Fruit fly (Drosophila melanogaster) Kc167 (cell line): Measurements from ENCODE around the gene Fmr1.

Experiments
- Myc ChIP-seq: fragments of >200 bp; optimal IDR thresholded peaks from 2 replicates; lab custom pipeline; 2017; ENCODE audit warnings: missing external identifiers
- Sin3A ChIP-seq: fragments of >200 bp; optimal IDR thresholded peaks from 2 replicates; lab custom pipeline; 2018; ENCODE audit warnings: missing external identifiers
- h ChIP-seq: fragments of >200 bp; optimal IDR thresholded peaks from 3 replicates; lab custom pipeline; 2018; ENCODE audit warnings: missing external identifiers
- insv ChIP-seq: fragments of >200 bp; optimal IDR thresholded peaks from 3 replicates; lab custom pipeline; 2018; ENCODE audit warnings: missing external identifiers
- psq ChIP-seq: fragments of >200 bp; optimal IDR thresholded peaks from 2 replicates; lab custom pipeline; 2017; ENCODE audit warnings: missing external identifiers
- ttk ChIP-seq: sonication (Bioruptor generic); optimal IDR thresholded peaks from 2 replicates; lab custom pipeline; 2017; ENCODE audit warnings: missing external identifiers

DNA sequence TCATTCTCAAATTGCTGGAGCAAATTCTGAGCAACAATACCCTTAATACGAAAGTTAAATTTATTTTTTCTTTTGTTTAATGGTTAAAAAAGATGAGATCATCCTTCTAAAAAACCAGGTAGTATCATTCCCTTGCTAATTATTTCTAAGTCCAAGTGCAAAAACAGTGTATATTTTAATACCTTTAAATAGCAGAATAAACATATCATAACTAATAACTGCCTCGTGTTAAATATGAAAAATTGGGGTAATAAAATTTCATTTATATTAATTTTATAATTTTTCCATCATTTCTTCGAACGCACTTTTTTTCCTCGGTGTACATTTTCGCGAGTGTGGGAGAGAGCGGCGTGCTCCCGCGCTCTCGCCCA, 1.9 kb upstream of the Fmr1 start:
- TF ChIP-seq Sin3A (no peak), h (lab: Kevin White, UChicago) (no peak), ttk (lab: Kevin White, UChicago) (no peak), Myc (lab: Kevin White, UChicago) (no peak), psq (lab: Kevin White, UChicago) (no peak), insv (lab: Kevin White, UChicago) (no peak)
